Worm (Caenorhabditis elegans) whole organism, L2 larva: ENCODE data around the gene srx-90.

Experiments
- aly-2 ChIP-seq: fragments of 150-350 bp; optimal IDR thresholded peaks from 2 replicates; lab custom pipeline; 2014; ENCODE audit warnings: missing biosample characterization, missing genetic modification characterization
- elt-3 ChIP-seq: sonication (generic microtip); optimal IDR thresholded peaks from 2 replicates; lab custom pipeline; 2017; ENCODE audit warnings: missing biosample characterization, missing genetic modification characterization
- lin-13 ChIP-seq: fragments of 150-350 bp; optimal IDR thresholded peaks from 2 replicates; lab custom pipeline; 2014; ENCODE audit warnings: missing biosample characterization, missing genetic modification reagents, missing genetic modification characterization
- nhr-12 ChIP-seq: fragments of 150-350 bp; optimal IDR thresholded peaks from 2 replicates; lab custom pipeline; 2014; ENCODE audit warnings: missing biosample characterization, missing genetic modification characterization
- ztf-1 ChIP-seq: fragments of 200-800 bp; sonication (Bioruptor generic); conservative IDR thresholded peaks from 2 replicates; pipeline ENCODE4 v1.3.6; 2022; ENCODE audit warnings: missing genetic modification characterization, missing compliant biosample characterization

- TF ChIP-seq nhr-12 (no peak), elt-3 (tag; lab: Kevin White, UChicago) (no peak), ztf-1 (GFP tag; lab: Robert Waterston, UW) (no peak), lin-13 (GFP tag; lab: Kevin White, UChicago) (peak; percentile 76), aly-2 (tag; lab: Kevin White, UChicago) (no peak)
Observed at ce11 chrV:11531831-11532534, 48.9 kb upstream of the srx-90 start.
